Fruit fly (Drosophila melanogaster): ENCODE measurements around the gene CheB98a.

DNA sequence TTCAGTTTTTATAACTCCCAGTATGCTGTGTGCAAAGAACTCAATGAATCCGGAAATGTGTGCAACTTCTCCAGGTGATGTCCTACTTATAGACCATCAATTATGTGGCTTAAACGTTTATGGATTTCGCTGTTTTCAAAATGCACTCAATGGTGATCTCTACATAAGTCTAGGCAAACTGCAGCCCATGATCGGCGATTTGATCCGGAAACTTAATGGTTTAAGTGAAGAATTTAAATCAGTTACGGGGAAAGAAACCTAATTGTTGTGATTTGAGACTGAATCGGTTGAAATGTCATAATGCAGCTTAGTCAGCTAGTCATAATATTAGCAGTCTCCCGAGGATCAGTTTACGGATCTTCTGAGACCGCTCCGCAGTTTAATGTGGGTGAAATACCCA lies 16.3 kb upstream of the CheB98a start, which contains the start of gene intr:
- TF ChIP-seq CG32006 (GFP tag; optimal IDR thresholded peaks at IDR 0.05) (no peak), fkh (GFP tag; optimal IDR thresholded peaks at IDR 0.05) (no peak), CG10631 (GFP tag; optimal IDR thresholded peaks at IDR 0.05) (no peak), CG11902 (GFP tag; optimal IDR thresholded peaks at IDR 0.05) (no peak), CG6854 (GFP tag; optimal IDR thresholded peaks at IDR 0.05) (no peak), Hr39 (GFP tag; optimal IDR thresholded peaks at IDR 0.05) (no peak)

Measured in whole organism, prepupa.